Fruit fly (Drosophila melanogaster): ENCODE results near the gene CG14315.
A peak's percentile ranks its signal among the peaks of the same experiment; 100 is the strongest.

CG14315 gene

DNA sequence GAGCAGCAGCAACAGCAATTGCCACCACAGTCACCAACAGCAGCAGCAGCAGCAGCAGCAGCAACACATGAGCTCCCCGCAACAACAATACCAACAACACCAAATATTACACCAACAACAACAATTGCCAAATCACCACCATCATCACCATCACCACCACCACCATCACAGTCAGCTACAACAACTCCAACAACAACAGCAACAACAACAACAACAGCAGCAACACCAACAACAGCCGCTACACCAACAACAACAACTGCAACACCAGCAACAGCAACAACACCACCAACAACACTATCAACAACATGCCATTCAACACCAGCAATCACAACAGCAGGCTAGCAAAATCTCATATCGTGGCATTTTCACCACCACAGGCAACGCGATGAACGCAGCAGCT, 27.8 kb upstream of the CG14315 start:
- TF ChIP-seq Mio (GFP tag; optimal IDR thresholded peaks at IDR 0.05) (no peak), Dfd (GFP tag; optimal IDR thresholded peaks at IDR 0.05) (peak; percentile 89)

DNA sequence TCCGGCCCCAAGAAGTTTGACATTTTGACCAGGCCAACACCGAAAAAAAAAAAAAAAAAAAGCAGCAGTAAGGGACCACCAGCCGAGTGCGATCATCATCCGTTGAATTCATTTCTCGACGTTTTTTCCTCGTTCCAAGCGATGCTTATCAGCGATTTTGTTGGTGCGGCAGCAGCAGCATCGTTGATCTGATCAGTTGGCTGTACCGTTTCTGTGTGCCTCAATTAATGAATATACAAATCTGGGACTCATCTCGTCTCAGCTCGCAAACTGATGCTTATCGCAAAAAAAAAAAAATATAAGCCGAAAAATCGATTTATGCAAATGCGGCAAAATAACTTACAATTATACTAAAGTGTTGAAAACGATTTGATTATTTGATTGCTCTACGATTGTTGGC, 13.6 kb upstream of the CG14315 start:
- TF ChIP-seq lola (GFP tag; optimal IDR thresholded peaks at IDR 0.05) (no peak), Abd-B (GFP tag; optimal IDR thresholded peaks at IDR 0.05) (no peak), brk (GFP tag; optimal IDR thresholded peaks at IDR 0.05) (no peak), Mio (GFP tag; optimal IDR thresholded peaks at IDR 0.05) (no peak), OdsH (GFP tag; optimal IDR thresholded peaks at IDR 0.05) (no peak), rgr (GFP tag; optimal IDR thresholded peaks at IDR 0.05) (no peak), Hr83 (GFP tag; optimal IDR thresholded peaks at IDR 0.05; ENCODE audit: poor library complexity, severe bottlenecking) (no peak), tai (GFP tag; optimal IDR thresholded peaks at IDR 0.05) (no peak), h (GFP tag; optimal IDR thresholded peaks at IDR 0.05) (no peak), CG9705 (GFP tag; optimal IDR thresholded peaks at IDR 0.05) (no peak), Dfd (GFP tag; optimal IDR thresholded peaks at IDR 0.05) (no peak), woc (GFP tag; optimal IDR thresholded peaks at IDR 0.05) (no peak), Dif (GFP tag; optimal IDR thresholded peaks at IDR 0.05; ENCODE audit: partially characterized antibody) (no peak), Hr78 (GFP tag; optimal IDR thresholded peaks at IDR 0.05) (no peak), br (GFP tag; optimal IDR thresholded peaks at IDR 0.05) (no peak), ey (GFP tag; optimal IDR thresholded peaks at IDR 0.05) (no peak), sv (GFP tag; optimal IDR thresholded peaks at IDR 0.05) (no peak), Vsx2 (GFP tag; optimal IDR thresholded peaks at IDR 0.05; ENCODE audit: partially characterized antibody) (no peak)

DNA sequence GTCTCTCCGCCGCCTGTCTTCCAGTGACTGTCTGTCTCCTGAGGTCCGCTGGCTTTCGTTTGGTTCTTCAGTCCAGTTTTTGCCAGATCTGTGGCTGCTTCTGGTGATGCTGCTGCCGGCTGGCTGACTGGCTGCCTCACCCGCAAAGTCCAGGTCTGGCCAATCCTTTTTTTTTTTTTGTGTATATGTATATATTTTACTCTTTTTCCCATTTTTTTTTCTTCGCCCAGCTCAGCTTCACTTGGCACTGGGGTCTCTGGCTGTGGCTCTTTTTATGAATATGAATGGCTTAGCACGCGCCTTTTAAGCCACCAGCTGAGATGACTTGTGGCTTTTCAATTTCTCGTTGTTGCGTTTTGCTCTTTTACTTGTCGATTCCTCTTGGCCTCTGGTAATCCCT, 11.9 kb upstream of the CG14315 start:
- TF ChIP-seq jim (GFP tag; optimal IDR thresholded peaks at IDR 0.05) (no peak), fru (GFP tag; optimal IDR thresholded peaks at IDR 0.05) (peak; percentile 6)

DNA sequence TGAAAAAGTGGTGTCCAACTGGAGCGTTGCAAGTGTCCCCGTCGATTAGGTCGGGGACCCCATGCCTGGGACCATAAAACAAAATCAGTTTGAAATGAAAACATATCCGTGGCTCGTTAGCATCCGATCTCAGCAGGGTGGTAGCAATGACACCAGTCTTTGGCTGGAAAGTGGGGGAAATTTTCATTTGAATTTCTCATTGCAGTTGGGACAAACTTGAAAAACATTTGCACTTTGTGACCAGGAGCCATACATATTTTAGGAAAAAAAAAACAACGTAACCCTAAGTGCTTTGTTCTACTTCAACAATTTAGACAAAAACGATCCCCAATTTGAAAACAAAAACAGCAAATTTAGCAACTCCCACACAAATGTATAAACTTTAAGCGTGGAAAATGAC, 6.7 kb upstream of the CG14315 start, which contains the start of gene CG14316:
Gene CG14316 (plus strand): TSS at position 301 of the 400 bp plus-strand sequence.
- no peak for TF ChIP-seq N (GFP tag; optimal IDR thresholded peaks at IDR 0.05)
- no peak for TF ChIP-seq lola (GFP tag; optimal IDR thresholded peaks at IDR 0.05)
- no peak for TF ChIP-seq Dfd (GFP tag; optimal IDR thresholded peaks at IDR 0.05)
- no peak for TF ChIP-seq OdsH (GFP tag; optimal IDR thresholded peaks at IDR 0.05)
- TF ChIP-seq fru (GFP tag; optimal IDR thresholded peaks at IDR 0.05), result no peak
- TF ChIP-seq Mio (GFP tag; optimal IDR thresholded peaks at IDR 0.05), result no peak
- no peak for TF ChIP-seq Dif (GFP tag; optimal IDR thresholded peaks at IDR 0.05; ENCODE audit: partially characterized antibody)
- TF ChIP-seq br (GFP tag; optimal IDR thresholded peaks at IDR 0.05), result no peak
- TF ChIP-seq h (GFP tag; optimal IDR thresholded peaks at IDR 0.05), result no peak
- no peak for TF ChIP-seq HLH106 (tag; optimal IDR thresholded peaks at IDR 0.05)

DNA sequence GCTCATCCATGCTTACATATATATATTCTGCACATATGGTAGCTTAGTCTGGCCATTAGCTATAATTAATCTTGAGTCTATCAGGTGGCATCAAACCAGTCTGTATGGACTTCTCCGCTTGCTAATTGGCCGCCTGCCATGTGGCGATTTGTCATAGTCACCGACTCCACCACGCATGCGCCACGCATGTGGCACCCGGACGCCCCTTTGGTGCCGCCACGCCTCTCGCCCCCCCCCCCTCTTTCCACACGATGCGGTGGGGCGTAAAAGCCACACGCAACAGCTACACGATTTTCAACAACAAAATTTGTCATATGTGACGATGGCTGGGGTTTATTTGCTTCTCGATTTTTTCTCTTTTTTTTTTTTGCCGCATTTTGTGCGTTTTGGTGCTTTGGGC, 4.8 kb upstream of the CG14315 start:
- TF ChIP-seq Dfd (GFP tag; optimal IDR thresholded peaks at IDR 0.05) (peak; percentile 5), OdsH (GFP tag; optimal IDR thresholded peaks at IDR 0.05) (no peak)

DNA sequence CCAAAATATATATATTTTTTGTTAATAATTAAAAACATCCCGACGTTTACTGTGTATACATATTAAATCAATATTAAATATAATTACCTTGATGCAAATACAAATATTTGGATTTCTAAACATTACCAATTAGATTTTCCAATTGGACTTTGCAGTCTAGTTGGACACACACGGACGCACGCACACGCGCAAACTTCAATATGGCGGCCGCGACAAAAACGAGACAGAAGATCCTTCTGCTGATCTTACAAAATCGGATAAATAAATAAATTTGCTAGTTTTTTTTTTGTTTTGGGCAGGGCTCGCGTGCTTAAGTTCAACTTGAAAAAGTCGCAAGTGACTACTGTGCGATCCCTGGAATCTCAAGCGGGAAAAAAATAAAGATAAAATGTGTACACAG, 1.9 kb upstream of the CG14315 start:
- TF ChIP-seq jim (GFP tag; optimal IDR thresholded peaks at IDR 0.05) (no peak), dmrt93B (GFP tag; optimal IDR thresholded peaks at IDR 0.05) (no peak), OdsH (GFP tag; optimal IDR thresholded peaks at IDR 0.05) (no peak), Jra (GFP tag; optimal IDR thresholded peaks at IDR 0.05) (no peak), Mio (GFP tag; optimal IDR thresholded peaks at IDR 0.05) (no peak)

DNA sequence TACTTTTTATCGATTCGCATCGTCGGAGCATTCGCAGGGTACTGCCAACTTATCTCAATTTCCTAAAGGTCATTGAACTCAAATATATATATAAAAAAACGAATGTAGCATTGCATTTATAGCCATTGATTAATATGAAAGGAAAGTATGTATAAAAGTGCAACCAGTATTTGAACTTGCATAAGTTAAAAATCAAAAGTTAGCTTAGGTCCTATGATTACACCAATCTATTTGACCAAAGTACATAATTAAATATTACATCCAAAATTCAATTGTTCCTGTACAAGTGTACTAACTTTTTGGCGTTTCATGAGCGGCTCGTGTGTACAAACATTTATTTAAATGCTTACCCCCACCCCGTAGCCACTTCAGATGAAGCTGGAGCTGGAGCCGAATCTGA, 1.0 kb upstream of the CG14315 start:
- TF ChIP-seq Myc (optimal IDR thresholded peaks at IDR 0.05) (no peak), foxo (GFP tag; optimal IDR thresholded peaks at IDR 0.05) (peak in 1 of 2 experiments; percentile 2), dmrt93B (GFP tag; optimal IDR thresholded peaks at IDR 0.05) (peak; percentile 30), HLH106 (tag; optimal IDR thresholded peaks at IDR 0.05) (peak; percentile 38), Sp1 (GFP tag; optimal IDR thresholded peaks at IDR 0.05) (peak; percentile 40)

All from whole organism, wandering third instar larva.